Worm (Caenorhabditis elegans) whole organism, L4/young adult: Measurements from ENCODE around the gene F32D8.12.

Source experiments
- dao-5 ChIP-seq: sonication (generic microtip); optimal IDR thresholded peaks from 2 replicates; lab custom pipeline; 2016; ENCODE audit warnings: missing genotype, missing genetic modification characterization, moderate library complexity, missing compliant biosample characterization
- him-1 ChIP-seq: sonication (generic microtip); optimal IDR thresholded peaks from 2 replicates; lab custom pipeline; 2016; ENCODE audit warnings: missing genotype, missing genetic modification reagents, missing genetic modification characterization, missing compliant biosample characterization

DNA sequence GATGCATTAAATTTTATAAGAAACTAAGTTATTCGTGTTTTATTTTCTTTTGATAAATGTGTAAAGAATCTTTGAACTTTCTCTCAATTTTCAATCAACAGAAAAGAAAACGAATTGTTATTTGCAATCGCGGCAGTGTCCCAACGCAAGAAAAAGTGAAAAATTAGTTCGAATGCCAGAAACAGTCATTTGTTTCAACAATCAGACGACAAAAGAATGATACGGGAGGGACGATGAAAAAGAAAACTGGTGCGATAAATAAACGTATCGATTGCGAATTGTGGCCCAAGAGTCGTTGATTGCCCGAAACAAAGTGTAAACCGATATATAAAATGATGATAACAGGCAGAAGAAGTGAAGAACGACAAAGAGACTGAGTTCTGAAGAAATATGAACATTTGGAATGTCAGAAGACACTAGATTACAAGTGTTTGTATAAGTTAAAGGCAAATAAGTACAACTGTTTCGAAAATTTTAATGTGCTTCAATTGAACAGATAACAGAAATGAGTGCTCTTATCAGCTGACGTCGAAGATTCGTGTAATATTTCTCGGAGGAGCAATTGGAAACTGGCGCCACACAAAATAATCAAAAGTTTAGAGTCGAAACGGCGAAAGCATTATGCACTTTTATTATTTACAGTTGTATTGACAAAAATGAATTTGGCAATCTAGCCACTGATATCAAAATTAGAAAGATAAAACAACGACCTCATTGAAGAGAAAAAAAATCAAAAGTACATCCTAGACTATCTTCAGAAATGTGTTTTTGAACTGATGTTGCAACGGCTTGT, 12.8 kb downstream of the F32D8.12 start:
- TF ChIP-seq him-1 (tag; lab: Kevin White, UChicago): no peak
- TF ChIP-seq dao-5: no peak
